Worm (Caenorhabditis elegans) whole organism, young adult: ENCODE results near the gene Y55F3BR.1.

Experiments
- D2030.7 ChIP-seq: fragments of 200-800 bp; sonication (Bioruptor generic); IDR thresholded peaks from 2 replicates; pipeline ENCODE4 v1.3.6; 2022; ENCODE audit warnings: missing genetic modification reagents, missing genetic modification characterization, missing compliant biosample characterization
- F23B12.7 ChIP-seq: sonication (generic microtip); optimal IDR thresholded peaks from 2 replicates; lab custom pipeline; 2017; ENCODE audit warnings: missing genetic modification characterization, mild to moderate bottlenecking, missing compliant biosample characterization, antibody characterized with exemption, moderate library complexity; ENCODE audit not compliant: insufficient read depth
- F33H1.4 ChIP-seq: fragments of 200-800 bp; sonication (Bioruptor generic); IDR thresholded peaks from 2 replicates; pipeline ENCODE4 v1.3.6; 2022; ENCODE audit warnings: missing genetic modification reagents, missing genetic modification characterization, missing compliant biosample characterization
- F52B5.7 ChIP-seq: sonication (generic microtip); optimal IDR thresholded peaks from 2 replicates; lab custom pipeline; 2016; ENCODE audit warnings: mild to moderate bottlenecking, missing genetic modification characterization, missing compliant biosample characterization
- Y67H2A.10 ChIP-seq: fragments of 200-800 bp; sonication (Bioruptor generic); conservative IDR thresholded peaks from 2 replicates; pipeline ENCODE4 v1.3.6; 2022; ENCODE audit warnings: missing genetic modification reagents, missing genetic modification characterization, missing compliant biosample characterization
- ama-1 ChIP-seq, 3 experiments: fragments of 150-350 bp in 1 of 3; sonication (generic microtip) in 2 of 3; optimal IDR thresholded peaks; 2 replicates each; lab custom pipeline; 2014 to 2018; ENCODE audit warnings: missing biosample characterization in 2 of 3, missing genetic modification characterization in 2 of 3, missing genetic modification reagents in 2 of 3
- aptf-2 ChIP-seq: fragments of 200-800 bp; sonication (Bioruptor generic); conservative IDR thresholded peaks from 2 replicates; pipeline ENCODE4 v1.3.6; 2022; ENCODE audit warnings: missing genetic modification reagents, missing genetic modification characterization, missing compliant biosample characterization
- attf-3 ChIP-seq: fragments of 200-800 bp; sonication (Bioruptor generic); conservative IDR thresholded peaks from 2 replicates; pipeline ENCODE4 v1.3.6; 2022; ENCODE audit warnings: missing genetic modification reagents, missing genetic modification characterization, missing compliant biosample characterization
- attf-5 ChIP-seq: fragments of 200-800 bp; sonication (Bioruptor generic); optimal IDR thresholded peaks from 2 replicates; lab custom pipeline; 2018; ENCODE audit warnings: mild to moderate bottlenecking, missing genetic modification characterization, missing compliant biosample characterization
- bed-2 ChIP-seq: fragments of 200-800 bp; sonication (Bioruptor generic); IDR thresholded peaks from 2 replicates; pipeline ENCODE4 v1.3.6; 2022; ENCODE audit warnings: missing genetic modification reagents, missing genetic modification characterization, missing compliant biosample characterization
- ccch-3 ChIP-seq: fragments of 200-800 bp; sonication (Bioruptor generic); optimal IDR thresholded peaks from 2 replicates; lab custom pipeline; 2018; ENCODE audit warnings: mild to moderate bottlenecking, missing genetic modification characterization, missing compliant biosample characterization
- cebp-2 ChIP-seq: fragments of 200-800 bp; sonication (Bioruptor generic); IDR thresholded peaks from 2 replicates; pipeline ENCODE4 v1.3.6; 2022; ENCODE audit warnings: missing genetic modification characterization, missing compliant biosample characterization
- ceh-27 ChIP-seq: fragments of 200-800 bp; sonication (Bioruptor generic); optimal IDR thresholded peaks from 2 replicates; lab custom pipeline; 2018; ENCODE audit warnings: mild to moderate bottlenecking, missing genetic modification characterization, moderate library complexity, missing compliant biosample characterization
- ceh-79 ChIP-seq: sonication (generic microtip); optimal IDR thresholded peaks from 2 replicates; lab custom pipeline; 2017; ENCODE audit warnings: mild to moderate bottlenecking, missing genetic modification characterization, missing compliant biosample characterization
- ceh-91 ChIP-seq: fragments of 200-800 bp; sonication (Bioruptor generic); IDR thresholded peaks from 2 replicates; pipeline ENCODE4 v1.3.6; 2022; ENCODE audit warnings: missing genetic modification reagents, missing genetic modification characterization, missing compliant biosample characterization
- dox-1 ChIP-seq: fragments of 200-800 bp; sonication (Bioruptor generic); IDR thresholded peaks from 2 replicates; pipeline ENCODE4 v1.3.6; 2022; ENCODE audit warnings: missing genetic modification reagents, missing genetic modification characterization, missing compliant biosample characterization
- efl-1 ChIP-seq: fragments of 150-350 bp; optimal IDR thresholded peaks from 2 replicates; lab custom pipeline; 2014; ENCODE audit warnings: missing biosample characterization, missing genetic modification reagents, missing genetic modification characterization
- ekl-4 ChIP-seq: fragments of 200-800 bp; sonication (Bioruptor generic); IDR thresholded peaks from 2 replicates; pipeline ENCODE4 v1.3.6; 2022; ENCODE audit warnings: missing genetic modification reagents, missing genetic modification characterization, missing compliant biosample characterization
- hlh-12 ChIP-seq: sonication (generic microtip); optimal IDR thresholded peaks from 2 replicates; lab custom pipeline; 2016; ENCODE audit warnings: missing genetic modification characterization, missing compliant biosample characterization
- hmg-1.2 ChIP-seq: fragments of 200-800 bp; sonication (Bioruptor generic); IDR thresholded peaks from 2 replicates; pipeline ENCODE4 v1.3.6; 2022; ENCODE audit warnings: missing genetic modification reagents, missing genetic modification characterization, missing compliant biosample characterization
- let-526 ChIP-seq: fragments of 200-800 bp; sonication (Bioruptor generic); IDR thresholded peaks from 2 replicates; pipeline ENCODE4 v1.3.6; 2022; ENCODE audit warnings: missing genetic modification reagents, missing genetic modification characterization, missing compliant biosample characterization
- lin-40 ChIP-seq: sonication (generic microtip); optimal IDR thresholded peaks from 2 replicates; lab custom pipeline; 2016; ENCODE audit warnings: missing genetic modification characterization, mild to moderate bottlenecking, missing compliant biosample characterization, missing genotype, missing genetic modification reagents
- lin-54 ChIP-seq: fragments of 200-800 bp; sonication (Bioruptor generic); optimal IDR thresholded peaks from 2 replicates; lab custom pipeline; 2018; ENCODE audit warnings: mild to moderate bottlenecking, missing genetic modification characterization, missing compliant biosample characterization
- madf-6 ChIP-seq: fragments of 200-800 bp; sonication (Bioruptor generic); IDR thresholded peaks from 2 replicates; pipeline ENCODE4 v1.3.6; 2022; ENCODE audit warnings: missing genetic modification reagents, missing genetic modification characterization, missing compliant biosample characterization
- mcd-1 ChIP-seq: fragments of 200-800 bp; sonication (Bioruptor generic); IDR thresholded peaks from 2 replicates; pipeline ENCODE4 v1.3.6; 2022; ENCODE audit warnings: missing genetic modification reagents, missing genetic modification characterization, missing compliant biosample characterization
- mel-28 ChIP-seq: sonication (generic microtip); optimal IDR thresholded peaks from 2 replicates; lab custom pipeline; 2016; ENCODE audit warnings: borderline replicate concordance, mild to moderate bottlenecking, missing genetic modification characterization, missing compliant biosample characterization
- mxl-1 ChIP-seq: sonication (generic microtip); optimal IDR thresholded peaks from 2 replicates; lab custom pipeline; 2016; ENCODE audit warnings: missing genetic modification characterization, missing compliant biosample characterization
- nfya-2 ChIP-seq: fragments of 200-800 bp; sonication (Bioruptor generic); IDR thresholded peaks from 2 replicates; pipeline ENCODE4 v1.3.6; 2022; ENCODE audit warnings: missing genetic modification reagents, missing genetic modification characterization, missing compliant biosample characterization
- nfyb-1 ChIP-seq: fragments of 200-800 bp; sonication (Bioruptor generic); IDR thresholded peaks from 2 replicates; pipeline ENCODE4 v1.3.6; 2022; ENCODE audit warnings: missing genetic modification reagents, missing genetic modification characterization, missing compliant biosample characterization
- nhr-80 ChIP-seq: sonication (generic microtip); optimal IDR thresholded peaks from 2 replicates; lab custom pipeline; 2016; ENCODE audit warnings: missing genetic modification characterization, missing compliant biosample characterization
- rpc-1 ChIP-seq, 2 experiments: fragments of 150-350 bp in 1 of 2; sonication (generic microtip) in 1 of 2; optimal IDR thresholded peaks; 2 replicates each; lab custom pipeline; 2014 to 2018; ENCODE audit warnings: missing biosample characterization in 1 of 2, missing genetic modification characterization in 1 of 2, missing genetic modification reagents in 1 of 2, missing genotype in 1 of 2
- sdz-38 ChIP-seq: sonication (generic microtip); optimal IDR thresholded peaks from 2 replicates; lab custom pipeline; 2016; ENCODE audit warnings: missing genotype, missing genetic modification characterization, missing compliant biosample characterization
- snpc-3.4 ChIP-seq: sonication (generic microtip); optimal IDR thresholded peaks from 2 replicates; lab custom pipeline; 2017; ENCODE audit warnings: missing genetic modification characterization, mild to moderate bottlenecking, missing compliant biosample characterization, antibody characterized with exemption, moderate library complexity, missing genotype, missing genetic modification reagents
- snpc-4 ChIP-seq, 5 experiments: fragments of 150-350 bp in 1 of 5; sonication (generic microtip) in 4 of 5; optimal IDR thresholded peaks; 2 replicates each; lab custom pipeline; 2014 to 2018; ENCODE audit warnings: missing genetic modification characterization in 5 of 5, missing biosample characterization in 3 of 5, antibody characterized with exemption in 2 of 5, mild to moderate bottlenecking in 2 of 5, missing compliant biosample characterization in 2 of 5, missing genotype in 2 of 5, moderate library complexity in 2 of 5, missing genetic modification reagents in 1 of 5
- somi-1 ChIP-seq: fragments of 200-800 bp; sonication (Bioruptor generic); optimal IDR thresholded peaks from 2 replicates; lab custom pipeline; 2018; ENCODE audit warnings: mild to moderate bottlenecking, missing genetic modification characterization, missing compliant biosample characterization
- xnd-1 ChIP-seq: sonication (generic microtip); optimal IDR thresholded peaks from 2 replicates; lab custom pipeline; 2016; ENCODE audit warnings: missing genotype, missing genetic modification reagents, missing genetic modification characterization, missing compliant biosample characterization
- ztf-18 ChIP-seq: sonication (generic microtip); optimal IDR thresholded peaks from 2 replicates; lab custom pipeline; 2016; ENCODE audit warnings: missing genotype, mild to moderate bottlenecking, missing genetic modification characterization, missing compliant biosample characterization
- ztf-25 ChIP-seq: fragments of 200-800 bp; sonication (Bioruptor generic); IDR thresholded peaks from 2 replicates; pipeline ENCODE4 v1.3.6; 2022; ENCODE audit warnings: missing genetic modification reagents, missing genetic modification characterization, missing compliant biosample characterization
- ztf-28 ChIP-seq: fragments of 200-800 bp; sonication (Bioruptor generic); IDR thresholded peaks from 2 replicates; pipeline ENCODE4 v1.3.6; 2022; ENCODE audit warnings: missing genetic modification reagents, missing genetic modification characterization, missing compliant biosample characterization
- ztf-6 ChIP-seq: fragments of 200-800 bp; sonication (Bioruptor generic); IDR thresholded peaks from 2 replicates; pipeline ENCODE4 v1.3.6; 2022; ENCODE audit warnings: missing genetic modification reagents, missing genetic modification characterization, missing compliant biosample characterization

Gene Y55F3BR.1

DNA sequence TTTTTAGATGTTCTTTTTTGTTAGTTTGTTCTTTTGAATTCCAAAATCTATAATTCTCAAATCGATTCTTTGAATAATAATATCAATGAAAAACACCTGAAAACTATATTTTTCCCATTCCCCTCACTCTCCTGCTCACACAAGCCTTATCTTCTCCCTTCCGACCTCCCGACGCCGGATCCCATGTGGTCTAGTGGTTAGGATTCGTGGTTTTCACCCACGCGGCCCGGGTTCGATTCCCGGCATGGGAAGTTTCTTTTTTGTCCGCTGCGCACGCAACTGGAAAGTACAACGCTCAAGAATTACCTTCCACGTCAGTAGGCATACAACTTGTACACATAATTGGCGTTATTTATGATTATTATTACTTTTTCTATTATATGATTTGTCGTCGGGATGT lies 32.0 kb upstream of the Y55F3BR.1 start (continued):
- TF ChIP-seq snpc-4 (GFP tag; optimal IDR thresholded peaks at IDR 0.05; lab: Kevin White, UChicago), result no peak
- peak; percentile 6 to 84 (median 60) for TF ChIP-seq snpc-4 (tag; optimal IDR thresholded peaks at IDR 0.05; lab: Kevin White, UChicago)
- TF ChIP-seq ceh-79, result no peak
- peak; percentile 21 for TF ChIP-seq snpc-3.4
- TF ChIP-seq ztf-25 (GFP tag; lab: Robert Waterston, UW), result 0 out of 2 replicates have a peak, but pooled peaks have one; percentile 21
- no peak for TF ChIP-seq dox-1 (GFP tag; lab: Robert Waterston, UW)
- TF ChIP-seq mxl-1 (tag; lab: Kevin White, UChicago), result peak; percentile 5
- no peak for TF ChIP-seq ama-1 (optimal IDR thresholded peaks at IDR 0.05; lab: Kevin White, UChicago)
- TF ChIP-seq ama-1 (GFP tag; optimal IDR thresholded peaks at IDR 0.05; lab: Kevin White, UChicago), result no peak
- no peak for TF ChIP-seq ccch-3
- TF ChIP-seq nfyb-1 (GFP tag; lab: Robert Waterston, UW), result no peak
- TF ChIP-seq F52B5.7 (tag; lab: Kevin White, UChicago), result no peak
- TF ChIP-seq D2030.7, result peak; percentile 74
- peak; percentile 56 for TF ChIP-seq hmg-1.2 (GFP tag; lab: Robert Waterston, UW)
- peak; percentile 41 for TF ChIP-seq lin-40 (tag; lab: Kevin White, UChicago)
- TF ChIP-seq Y67H2A.10 (GFP tag; lab: Robert Waterston, UW), result no peak
- 0 out of 2 replicates have a peak, but pooled peaks have one; percentile 26 for TF ChIP-seq ztf-28 (GFP tag; lab: Robert Waterston, UW)
- TF ChIP-seq rpc-1 (optimal IDR thresholded peaks at IDR 0.05; lab: Kevin White, UChicago), result peak; percentile 59
- peak; percentile 83 for TF ChIP-seq rpc-1 (tag; optimal IDR thresholded peaks at IDR 0.05; lab: Kevin White, UChicago)
- no peak for TF ChIP-seq ztf-6 (GFP tag; lab: Robert Waterston, UW)
- TF ChIP-seq hlh-12 (tag; lab: Kevin White, UChicago), result no peak
- no peak for TF ChIP-seq nfya-2 (GFP tag; lab: Robert Waterston, UW)
- no peak for TF ChIP-seq bed-2 (GFP tag; lab: Robert Waterston, UW)
- TF ChIP-seq ztf-18 (tag; lab: Kevin White, UChicago), result peak; percentile 30
- peak; percentile 4 for TF ChIP-seq nhr-80 (tag; lab: Kevin White, UChicago)

DNA sequence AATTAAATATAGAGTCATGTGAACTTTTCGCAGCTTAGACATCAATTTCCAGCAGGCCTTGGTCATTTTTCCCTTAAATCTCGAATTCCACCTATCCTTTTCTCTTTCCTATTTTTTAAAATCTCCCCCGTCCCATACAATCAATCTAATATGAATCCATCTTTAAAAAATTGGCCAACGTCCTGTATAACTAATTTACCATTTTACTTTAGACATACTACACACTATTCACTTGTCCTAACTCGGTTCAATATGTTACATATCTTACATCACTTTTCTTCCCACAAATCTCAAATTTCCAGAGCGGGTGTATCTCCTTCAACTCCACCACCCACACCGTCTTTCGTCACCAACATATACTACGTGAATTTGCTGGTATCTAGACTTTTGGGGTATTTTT lies 29.4 kb upstream of the Y55F3BR.1 start, which contains the start of gene lgc-33:
lgc-33 (plus strand) TSS at position 301 of the 400 bp plus-strand sequence.
- no peak for TF ChIP-seq nhr-80 (tag; lab: Kevin White, UChicago)
- TF ChIP-seq ceh-91 (GFP tag; lab: Robert Waterston, UW), result no peak
- no peak for TF ChIP-seq ceh-27 (GFP tag; lab: Kevin White, UChicago)
- TF ChIP-seq dox-1 (GFP tag; lab: Robert Waterston, UW), result no peak

DNA sequence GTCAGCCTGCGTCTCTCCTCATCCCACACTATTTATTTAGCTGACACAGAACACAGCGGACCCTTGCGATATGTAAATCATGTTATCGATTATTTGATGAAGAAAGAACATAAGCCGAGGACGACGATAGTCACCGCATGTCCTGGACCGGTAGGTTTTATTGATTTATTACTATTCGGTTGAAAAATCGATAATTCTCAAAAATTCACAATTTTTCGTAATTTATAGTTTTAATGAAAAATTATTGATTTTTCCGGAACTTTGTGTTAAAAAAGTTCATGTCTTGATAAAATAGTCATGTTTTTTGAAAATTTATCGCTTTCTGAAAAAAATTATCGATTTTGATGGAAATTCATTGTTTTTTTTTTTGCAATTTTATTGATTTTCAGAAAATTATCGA lies 26.4 kb upstream of the Y55F3BR.1 start:
- TF ChIP-seq ekl-4 (GFP tag; lab: Robert Waterston, UW) (no peak), somi-1 (GFP tag; lab: Kevin White, UChicago) (no peak), mel-28 (tag; lab: Kevin White, UChicago) (no peak), ama-1 (optimal IDR thresholded peaks at IDR 0.05; lab: Kevin White, UChicago) (no peak), ama-1 (GFP tag; optimal IDR thresholded peaks at IDR 0.05; lab: Kevin White, UChicago) (no peak)

DNA sequence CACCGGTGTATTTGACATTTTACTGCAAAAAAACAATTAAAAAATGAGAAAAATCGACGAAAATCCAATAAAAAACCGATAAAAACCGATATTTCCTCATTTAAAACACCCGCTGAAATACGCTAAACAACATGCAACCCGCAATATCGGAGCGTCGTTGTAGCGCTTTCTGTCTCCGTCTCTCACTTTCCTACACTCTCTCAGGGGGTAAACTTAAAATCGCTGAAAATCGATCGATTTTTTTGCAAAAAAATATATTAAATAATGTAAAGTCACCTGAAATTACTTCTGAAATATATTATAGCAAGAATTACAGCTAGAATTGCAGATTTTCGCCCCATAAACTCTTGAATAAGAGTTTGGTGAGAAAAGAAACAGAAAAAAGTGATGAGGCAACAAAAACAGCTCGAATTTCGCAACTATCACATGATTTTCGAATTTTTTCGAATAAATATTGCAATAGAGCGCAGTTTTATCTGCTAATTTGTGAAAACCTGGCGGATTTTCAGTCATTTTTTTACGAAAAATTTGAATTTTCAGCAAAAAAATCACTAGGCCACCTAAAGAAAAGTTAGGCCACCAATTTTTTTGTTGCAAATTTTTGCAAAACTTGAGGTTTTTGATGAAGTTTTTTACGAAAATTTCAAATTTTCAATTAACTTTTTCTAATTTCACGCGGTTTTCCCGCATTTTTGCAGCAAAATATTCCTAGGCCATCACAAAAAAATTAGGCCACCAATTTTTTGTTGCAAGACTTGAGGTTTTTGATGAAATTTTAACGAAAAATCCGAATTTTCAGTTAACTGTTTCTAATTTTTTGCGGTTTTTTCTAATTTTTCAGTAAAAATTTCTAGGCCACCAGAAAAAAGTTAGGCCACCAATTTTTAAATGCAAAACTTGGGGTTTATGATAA lies 20.0 kb upstream of the Y55F3BR.1 start, which contains the start of the genes lem-4 and Y55F3BR.11:
lem-4 (minus strand) TSS at position 424 of the 913 bp plus-strand sequence.
Y55F3BR.11 (plus strand) TSS at position 863 of the 913 bp plus-strand sequence.
- TF ChIP-seq efl-1 (GFP tag; lab: Kevin White, UChicago) (peak; percentile 33), attf-5 (GFP tag; lab: Kevin White, UChicago) (peak; percentile 34), let-526 (no peak), xnd-1 (tag; lab: Kevin White, UChicago) (no peak), cebp-2 (GFP tag; lab: Robert Waterston, UW) (no peak), snpc-4 (GFP tag; optimal IDR thresholded peaks at IDR 0.05; lab: Kevin White, UChicago) (no peak), snpc-4 (tag; optimal IDR thresholded peaks at IDR 0.05; lab: Kevin White, UChicago) (peak in 2 of 4 experiments; percentile 31 to 39), dox-1 (GFP tag; lab: Robert Waterston, UW) (peak; percentile 32; the same call in 1 of the 2 replicates), sdz-38 (tag; lab: Kevin White, UChicago) (no peak), lin-54 (GFP tag; lab: Kevin White, UChicago) (peak; percentile 73), mcd-1 (peak; percentile 66), aptf-2 (GFP tag; lab: Robert Waterston, UW) (no peak), attf-3 (GFP tag; lab: Robert Waterston, UW) (peak; percentile 98), F23B12.7 (peak; percentile 17), F33H1.4 (GFP tag; lab: Robert Waterston, UW) (peak; percentile 33; the same call in 1 of the 2 replicates), madf-6 (GFP tag; lab: Robert Waterston, UW) (peak; percentile 17; the same call in 1 of the 2 replicates)
